Fruit fly (Drosophila melanogaster) whole organism, embryonic: ENCODE data around the gene CG10185.

Experiments used
- CG10462 ChIP-seq: fragments of 200-800 bp; sonication (Bioruptor generic); optimal IDR thresholded peaks from 2 replicates; lab custom pipeline; 2016; ENCODE audit warnings: missing biosample characterization, missing genetic modification characterization
- CG10543 ChIP-seq: fragments of 200-800 bp; sonication (Bioruptor generic); optimal IDR thresholded peaks from 3 replicates; lab custom pipeline; 2017; ENCODE audit warnings: missing biosample characterization, mild to moderate bottlenecking, missing genetic modification characterization, moderate library complexity
- CG10654 ChIP-seq: fragments of 200-800 bp; sonication (Bioruptor generic); optimal IDR thresholded peaks from 2 replicates; lab custom pipeline; 2016; ENCODE audit warnings: missing biosample characterization, missing genetic modification characterization
- CG15073 ChIP-seq: fragments of 200-800 bp; sonication (Bioruptor generic); optimal IDR thresholded peaks from 2 replicates; lab custom pipeline; 2016; ENCODE audit warnings: missing biosample characterization, missing genetic modification characterization
- CG18011 ChIP-seq: fragments of 200-800 bp; sonication (Bioruptor generic); optimal IDR thresholded peaks from 2 replicates; lab custom pipeline; 2017; ENCODE audit warnings: missing biosample characterization, missing genetic modification characterization, mild to moderate bottlenecking, moderate library complexity, missing genotype
- CG18599 ChIP-seq: fragments of 200-800 bp; sonication (Bioruptor generic); optimal IDR thresholded peaks from 3 replicates; lab custom pipeline; 2017; ENCODE audit warnings: missing biosample characterization, missing genetic modification characterization, mild to moderate bottlenecking, moderate library complexity, missing genetic modification reagents
- CG2202 ChIP-seq: fragments of 200-800 bp; sonication (Bioruptor generic); optimal IDR thresholded peaks from 2 replicates; lab custom pipeline; 2018; ENCODE audit warnings: missing biosample characterization, mild to moderate bottlenecking, missing genetic modification characterization
- CG2889 ChIP-seq: fragments of 200-800 bp; sonication (Bioruptor generic); IDR thresholded peaks from 3 replicates; pipeline ENCODE4 v1.3.6; 2022; ENCODE audit warnings: missing biosample characterization, missing genetic modification characterization
- CG31388 ChIP-seq: fragments of 200-800 bp; sonication (Bioruptor generic); optimal IDR thresholded peaks from 2 replicates; lab custom pipeline; 2016; ENCODE audit warnings: missing biosample characterization, missing genetic modification characterization
- CG32767 ChIP-seq: fragments of 200-800 bp; sonication (Bioruptor generic); IDR thresholded peaks from 2 replicates; pipeline ENCODE4 v1.3.6; 2022; ENCODE audit warnings: missing biosample characterization, missing genetic modification characterization
- CG3995 ChIP-seq: fragments of 200-800 bp; sonication (Bioruptor generic); optimal IDR thresholded peaks from 3 replicates; lab custom pipeline; 2016; ENCODE audit warnings: missing biosample characterization, missing genetic modification characterization
- CG5953 ChIP-seq: fragments of 200-800 bp; sonication (Bioruptor generic); IDR thresholded peaks from 2 replicates; pipeline ENCODE4 v1.3.6; 2022; ENCODE audit warnings: missing biosample characterization, missing genetic modification characterization
- CG6654 ChIP-seq: fragments of 200-800 bp; sonication (Bioruptor generic); optimal IDR thresholded peaks from 2 replicates; lab custom pipeline; 2017; ENCODE audit warnings: missing biosample characterization, mild to moderate bottlenecking, missing genetic modification characterization
- CG6854 ChIP-seq: fragments of 200-800 bp; sonication (Bioruptor generic); optimal IDR thresholded peaks from 3 replicates; lab custom pipeline; 2017; ENCODE audit warnings: missing biosample characterization, mild to moderate bottlenecking, missing genetic modification characterization
- CG7271 ChIP-seq: fragments of 200-800 bp; sonication (Bioruptor generic); optimal IDR thresholded peaks from 2 replicates; lab custom pipeline; 2018; ENCODE audit warnings: missing biosample characterization, mild to moderate bottlenecking, missing genetic modification characterization, moderate library complexity
- CG7786 ChIP-seq: fragments of 200-800 bp; sonication (Bioruptor generic); optimal IDR thresholded peaks from 2 replicates; lab custom pipeline; 2016; ENCODE audit warnings: missing biosample characterization, missing genetic modification characterization
- Doc3 ChIP-seq: fragments of 200-800 bp; sonication (Bioruptor generic); IDR thresholded peaks from 3 replicates; pipeline ENCODE4 v1.3.6; 2022; ENCODE audit warnings: missing biosample characterization, missing genetic modification characterization; ENCODE audit not compliant: partially characterized antibody
- Dp ChIP-seq: fragments of 200-800 bp; sonication (Bioruptor generic); optimal IDR thresholded peaks from 2 replicates; lab custom pipeline; 2018; ENCODE audit warnings: missing biosample characterization, mild to moderate bottlenecking, missing genetic modification characterization, moderate library complexity
- E2f2 ChIP-seq: fragments of 200-800 bp; sonication (Bioruptor generic); IDR thresholded peaks from 2 replicates; pipeline ENCODE4 v1.3.6; 2022; ENCODE audit warnings: missing biosample characterization, missing genetic modification characterization
- Hey ChIP-seq: fragments of 200-800 bp; sonication (Bioruptor generic); optimal IDR thresholded peaks from 3 replicates; lab custom pipeline; 2018; ENCODE audit warnings: missing biosample characterization, mild to moderate bottlenecking, missing genetic modification characterization
- Hr51 ChIP-seq, 2 experiments: fragments of 200-800 bp; sonication (Bioruptor generic); optimal IDR thresholded peaks; 2 replicates in 1 of 2; 3 replicates in 1 of 2; lab custom pipeline; 2016 to 2018; ENCODE audit warnings: missing biosample characterization in 2 of 2, missing genetic modification characterization in 2 of 2, mild to moderate bottlenecking in 1 of 2, moderate library complexity in 1 of 2
- MBD-R2 ChIP-seq: fragments of 200-800 bp; sonication (Bioruptor generic); IDR thresholded peaks from 2 replicates; pipeline ENCODE4 v1.3.6; 2022; ENCODE audit warnings: missing biosample characterization, missing genetic modification characterization
- Myb ChIP-seq: fragments of 200-800 bp; sonication (Bioruptor generic); optimal IDR thresholded peaks from 2 replicates; lab custom pipeline; 2016; ENCODE audit warnings: missing biosample characterization, missing genetic modification characterization
- PHDP ChIP-seq: fragments of 200-800 bp; sonication (Bioruptor generic); optimal IDR thresholded peaks from 3 replicates; lab custom pipeline; 2018; ENCODE audit warnings: missing biosample characterization, mild to moderate bottlenecking, missing genetic modification characterization, moderate library complexity
- amos ChIP-seq: fragments of 200-800 bp; sonication (Bioruptor generic); IDR thresholded peaks from 2 replicates; pipeline ENCODE4 v1.3.6; 2022; ENCODE audit warnings: missing biosample characterization, missing genetic modification characterization; ENCODE audit not compliant: partially characterized antibody
- ap ChIP-seq: fragments of 200-800 bp; sonication (Bioruptor generic); IDR thresholded peaks from 2 replicates; pipeline ENCODE4 v1.3.6; 2022; ENCODE audit warnings: missing biosample characterization, missing genetic modification characterization
- bcd ChIP-seq: fragments of 200-800 bp; sonication (Bioruptor generic); optimal IDR thresholded peaks from 2 replicates; lab custom pipeline; 2017; ENCODE audit warnings: missing biosample characterization, mild to moderate bottlenecking, missing genetic modification characterization
- bsh ChIP-seq, 2 experiments: fragments of 200-800 bp; sonication (Bioruptor generic); optimal IDR thresholded peaks; 2 replicates each; lab custom pipeline; 2017 to 2018; ENCODE audit warnings: mild to moderate bottlenecking in 2 of 2, missing biosample characterization in 2 of 2, missing genetic modification characterization in 2 of 2, moderate library complexity in 1 of 2
- cato ChIP-seq: fragments of 200-800 bp; sonication (Bioruptor generic); optimal IDR thresholded peaks from 2 replicates; lab custom pipeline; 2016; ENCODE audit warnings: missing biosample characterization, missing genetic modification characterization, borderline replicate concordance
- chn ChIP-seq: fragments of 200-800 bp; sonication (Bioruptor generic); optimal IDR thresholded peaks from 2 replicates; lab custom pipeline; 2016; ENCODE audit warnings: missing biosample characterization, missing genetic modification characterization
- dan ChIP-seq: fragments of 200-800 bp; sonication (Bioruptor generic); IDR thresholded peaks from 2 replicates; pipeline ENCODE4 v1.3.6; 2022; ENCODE audit warnings: missing biosample characterization, missing genetic modification characterization
- esg ChIP-seq: fragments of 200-800 bp; sonication (Bioruptor generic); conservative IDR thresholded peaks from 2 replicates; pipeline ENCODE4 v1.3.6; 2022; ENCODE audit warnings: missing biosample characterization, missing genetic modification characterization
- exex ChIP-seq: fragments of 200-800 bp; sonication (Bioruptor generic); optimal IDR thresholded peaks from 4 replicates; lab custom pipeline; 2018; ENCODE audit warnings: missing biosample characterization, mild to moderate bottlenecking, missing genetic modification characterization, moderate library complexity
- gfzf ChIP-seq: fragments of 200-800 bp; sonication (Bioruptor generic); optimal IDR thresholded peaks from 2 replicates; lab custom pipeline; 2016; ENCODE audit warnings: missing biosample characterization, mild to moderate bottlenecking, missing genetic modification characterization, moderate library complexity
- gt ChIP-seq: fragments of 200-800 bp; sonication (Bioruptor generic); IDR thresholded peaks from 2 replicates; pipeline ENCODE4 v1.3.6; 2022; ENCODE audit warnings: missing biosample characterization, missing genetic modification characterization
- her ChIP-seq: fragments of 200-800 bp; sonication (Bioruptor generic); optimal IDR thresholded peaks from 2 replicates; lab custom pipeline; 2016; ENCODE audit warnings: missing biosample characterization, missing genetic modification characterization
- inv ChIP-seq: fragments of 200-800 bp; sonication (Bioruptor generic); IDR thresholded peaks from 2 replicates; pipeline ENCODE4 v1.3.6; 2022; ENCODE audit warnings: missing biosample characterization, missing genetic modification characterization; ENCODE audit not compliant: partially characterized antibody
- jing ChIP-seq: fragments of 200-800 bp; sonication (Bioruptor generic); optimal IDR thresholded peaks from 2 replicates; lab custom pipeline; 2018; ENCODE audit warnings: missing biosample characterization, mild to moderate bottlenecking, missing genetic modification characterization
- ken ChIP-seq: fragments of 200-800 bp; sonication (Bioruptor generic); IDR thresholded peaks from 3 replicates; pipeline ENCODE4 v1.3.6; 2022; ENCODE audit warnings: missing biosample characterization, missing genetic modification characterization
- kni ChIP-seq: fragments of 200-800 bp; sonication (Bioruptor generic); optimal IDR thresholded peaks from 3 replicates; lab custom pipeline; 2017; ENCODE audit warnings: mild to moderate bottlenecking, missing biosample characterization, missing genetic modification reagents, missing genetic modification characterization
- mld ChIP-seq: fragments of 200-800 bp; sonication (Bioruptor generic); IDR thresholded peaks from 3 replicates; pipeline ENCODE4 v1.3.6; 2022; ENCODE audit warnings: missing biosample characterization, missing genetic modification characterization; ENCODE audit not compliant: partially characterized antibody
- peb ChIP-seq: fragments of 200-800 bp; sonication (Bioruptor generic); IDR thresholded peaks from 2 replicates; pipeline ENCODE4 v1.3.6; 2022; ENCODE audit warnings: missing biosample characterization, missing genetic modification characterization
- sens ChIP-seq: fragments of 200-800 bp; sonication (Bioruptor generic); peaks from one replicate; lab custom pipeline; 2016; ENCODE audit warnings: missing biosample characterization, missing genetic modification characterization
- sima ChIP-seq: fragments of 200-800 bp; sonication (Bioruptor generic); optimal IDR thresholded peaks from 2 replicates; lab custom pipeline; 2016; ENCODE audit warnings: missing biosample characterization, missing genetic modification characterization
- ssp ChIP-seq: fragments of 200-800 bp; sonication (Bioruptor generic); IDR thresholded peaks from 2 replicates; pipeline ENCODE4 v1.3.6; 2022; ENCODE audit warnings: missing biosample characterization, missing genetic modification characterization
- tna ChIP-seq: fragments of 200-800 bp; sonication (Bioruptor generic); IDR thresholded peaks from 2 replicates; pipeline ENCODE4 v1.3.6; 2022; ENCODE audit warnings: missing biosample characterization, missing genetic modification characterization; ENCODE audit not compliant: partially characterized antibody
- tup ChIP-seq: fragments of 200-800 bp; sonication (Bioruptor generic); optimal IDR thresholded peaks from 2 replicates; lab custom pipeline; 2016; ENCODE audit warnings: missing biosample characterization, mild to moderate bottlenecking, missing genetic modification characterization, moderate library complexity
- vfl ChIP-seq: fragments of 200-800 bp; sonication (Bioruptor generic); optimal IDR thresholded peaks from 2 replicates; lab custom pipeline; 2016; ENCODE audit warnings: missing biosample characterization, missing genetic modification characterization
- zen2 ChIP-seq: fragments of 200-800 bp; sonication (Bioruptor generic); IDR thresholded peaks from 3 replicates; pipeline ENCODE4 v1.3.6; 2022; ENCODE audit warnings: missing biosample characterization, missing genetic modification characterization; ENCODE audit not compliant: partially characterized antibody

The CG10185 gene

DNA sequence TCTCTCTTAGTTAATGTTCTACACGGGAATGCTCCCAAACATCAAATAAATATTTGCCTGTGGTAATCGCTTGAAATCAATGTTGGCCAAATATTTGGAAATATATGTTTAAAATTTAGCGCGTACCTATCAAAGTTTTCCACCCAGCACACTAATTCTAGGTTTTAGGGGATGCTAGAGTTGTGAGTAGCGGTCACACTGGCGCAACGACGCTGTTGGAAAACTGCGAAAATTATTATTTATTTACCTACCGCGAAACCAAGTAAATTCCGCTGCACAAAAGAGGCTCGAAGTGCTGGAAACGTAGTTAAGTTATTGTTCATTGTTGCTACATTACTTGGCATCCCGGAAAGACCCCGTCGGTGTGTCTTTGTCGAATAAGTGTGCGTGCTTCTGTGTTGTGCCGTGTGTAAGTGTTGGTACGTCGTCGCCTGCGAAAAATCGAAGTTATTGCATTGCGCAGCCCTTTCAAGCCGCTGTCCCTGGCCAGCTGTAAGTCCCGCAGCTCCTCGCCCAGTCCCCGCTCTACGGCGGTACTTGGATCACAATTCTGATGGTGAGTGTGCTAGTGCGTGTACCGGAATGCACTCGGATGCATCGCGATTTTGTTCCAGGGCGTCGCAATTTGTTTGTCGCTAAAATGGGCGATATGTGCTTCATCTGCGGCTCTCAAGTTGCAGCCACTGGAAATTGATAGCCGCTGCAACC, 16.6 kb downstream of the CG10185 start, which contains the start of gene msps (continued):
- no peak for TF ChIP-seq amos (GFP tag; lab: Robert Waterston, UW)
- no peak for TF ChIP-seq Doc3 (GFP tag; lab: Robert Waterston, UW)
- TF ChIP-seq mld (GFP tag; lab: Robert Waterston, UW): peak; percentile 76; the same call in 2 of the 3 replicates
- TF ChIP-seq CG10462 (GFP tag; lab: Kevin White, UChicago): no peak
- TF ChIP-seq CG15073 (GFP tag; lab: Kevin White, UChicago): no peak
- peak; percentile 95 for TF ChIP-seq gfzf
- TF ChIP-seq tup: no peak
- no peak for TF ChIP-seq bcd (GFP tag; lab: Kevin White, UChicago)
- no peak for TF ChIP-seq CG18011 (GFP tag; lab: Kevin White, UChicago)
- TF ChIP-seq CG10654: no peak
- TF ChIP-seq her: no peak
- no peak for TF ChIP-seq ap
- no peak for TF ChIP-seq jing (GFP tag; lab: Kevin White, UChicago)
- no peak for TF ChIP-seq chn (GFP tag; lab: Kevin White, UChicago)
- TF ChIP-seq CG18599 (GFP tag; lab: Kevin White, UChicago): no peak
- no peak for TF ChIP-seq ken (GFP tag; lab: Robert Waterston, UW)
- TF ChIP-seq CG7786 (GFP tag; lab: Kevin White, UChicago): no peak
- peak; percentile 47 for TF ChIP-seq Myb (GFP tag; lab: Kevin White, UChicago)
- TF ChIP-seq tna (GFP tag; lab: Robert Waterston, UW): no peak; the same call in 1 of the 2 replicates
- no peak for TF ChIP-seq CG31388 (GFP tag; lab: Kevin White, UChicago)
- TF ChIP-seq CG32767 (GFP tag; lab: Robert Waterston, UW): no peak
- TF ChIP-seq CG5953 (GFP tag; lab: Robert Waterston, UW): no peak
- no peak for TF ChIP-seq CG2202 (tag; lab: Kevin White, UChicago)
- peak; percentile 94 for TF ChIP-seq Dp
- no peak for TF ChIP-seq ssp (GFP tag; lab: Robert Waterston, UW)
- no peak for TF ChIP-seq Hr51 (GFP tag; optimal IDR thresholded peaks at IDR 0.05; lab: Kevin White, UChicago)
- TF ChIP-seq zen2 (GFP tag; lab: Robert Waterston, UW): no peak
- no peak for TF ChIP-seq CG2889
- no peak for TF ChIP-seq exex (tag; lab: Kevin White, UChicago)
- TF ChIP-seq CG7271: no peak
- TF ChIP-seq CG10543 (GFP tag; lab: Kevin White, UChicago): no peak
- no peak for TF ChIP-seq PHDP (tag; lab: Kevin White, UChicago)
- TF ChIP-seq peb (GFP tag; lab: Robert Waterston, UW): no peak
- no peak for TF ChIP-seq vfl (GFP tag; lab: Kevin White, UChicago)
- TF ChIP-seq Hey (tag; lab: Kevin White, UChicago): no peak
- TF ChIP-seq cato (GFP tag; lab: Kevin White, UChicago): no peak
- TF ChIP-seq dan: no peak
- peak; percentile 97 for TF ChIP-seq E2f2 (GFP tag; lab: Robert Waterston, UW)
- no peak for TF ChIP-seq kni (GFP tag; lab: Kevin White, UChicago)
- TF ChIP-seq gt (GFP tag; lab: Robert Waterston, UW): no peak
- TF ChIP-seq sens (GFP tag; lab: Kevin White, UChicago): peak; percentile 77
- TF ChIP-seq bsh (GFP tag; optimal IDR thresholded peaks at IDR 0.05; lab: Kevin White, UChicago): no peak
- peak; percentile 82 for TF ChIP-seq MBD-R2 (GFP tag; lab: Robert Waterston, UW)
- peak; percentile 31; the same call in 1 of the 2 replicates for TF ChIP-seq inv
- no peak for TF ChIP-seq esg (GFP tag; lab: Robert Waterston, UW)
- no peak for TF ChIP-seq CG6854
- TF ChIP-seq CG6654 (GFP tag; lab: Kevin White, UChicago): no peak
- TF ChIP-seq sima: no peak
- peak; percentile 37 for TF ChIP-seq CG3995 (GFP tag; lab: Kevin White, UChicago)
